Fruit fly (Drosophila melanogaster) whole organism, pupa: ENCODE measurements around the gene mei-P26.

Experiments used
- CG12605 ChIP-seq: fragments of 200-800 bp; sonication (Bioruptor generic); IDR thresholded peaks from 2 replicates; pipeline ENCODE4 v1.3.6; 2022; ENCODE audit warnings: missing biosample characterization, missing genetic modification characterization
- CG13204 ChIP-seq: fragments of 200-800 bp; sonication (Bioruptor generic); optimal IDR thresholded peaks from 2 replicates; lab custom pipeline; 2018; ENCODE audit warnings: missing biosample characterization, mild to moderate bottlenecking, missing genetic modification characterization, moderate library complexity
- CG15710 ChIP-seq: fragments of 200-800 bp; sonication (Bioruptor generic); optimal IDR thresholded peaks from 2 replicates; lab custom pipeline; 2018; ENCODE audit warnings: missing biosample characterization, mild to moderate bottlenecking, missing genetic modification characterization, moderate library complexity
- CG32121 ChIP-seq: fragments of 200-800 bp; sonication (Bioruptor generic); IDR thresholded peaks from 2 replicates; pipeline ENCODE4 v1.3.6; 2022; ENCODE audit warnings: missing biosample characterization, missing genetic modification characterization
- CG34367 ChIP-seq: fragments of 200-800 bp; sonication (Bioruptor generic); optimal IDR thresholded peaks from 2 replicates; lab custom pipeline; 2018; ENCODE audit warnings: missing biosample characterization, mild to moderate bottlenecking, missing genetic modification characterization
- CG8159 ChIP-seq: fragments of 200-800 bp; sonication (Bioruptor generic); optimal IDR thresholded peaks from 3 replicates; lab custom pipeline; 2018; ENCODE audit warnings: missing biosample characterization, mild to moderate bottlenecking, missing genetic modification characterization, moderate library complexity
- CG8301 ChIP-seq: fragments of 200-800 bp; sonication (Bioruptor generic); optimal IDR thresholded peaks from 2 replicates; lab custom pipeline; 2018; ENCODE audit warnings: missing biosample characterization, mild to moderate bottlenecking, missing genetic modification characterization
- D1 ChIP-seq: fragments of 200-800 bp; sonication (Bioruptor generic); optimal IDR thresholded peaks from 2 replicates; lab custom pipeline; 2018; ENCODE audit warnings: missing biosample characterization, mild to moderate bottlenecking, missing genetic modification characterization, moderate library complexity
- Pif1A ChIP-seq: fragments of 200-800 bp; sonication (Bioruptor generic); optimal IDR thresholded peaks from 3 replicates; lab custom pipeline; 2016; ENCODE audit warnings: missing biosample characterization, missing genetic modification characterization
- Pif1B ChIP-seq: fragments of 200-800 bp; sonication (Bioruptor generic); optimal IDR thresholded peaks from 3 replicates; lab custom pipeline; 2016; ENCODE audit warnings: missing biosample characterization, missing genetic modification characterization
- Snoo ChIP-seq: fragments of 200-800 bp; sonication (Bioruptor generic); optimal IDR thresholded peaks from 3 replicates; lab custom pipeline; 2017; ENCODE audit warnings: missing biosample characterization, mild to moderate bottlenecking, missing genetic modification characterization, inconsistent platforms
- gl ChIP-seq: fragments of 200-800 bp; sonication (Bioruptor generic); optimal IDR thresholded peaks from 2 replicates; lab custom pipeline; 2018; ENCODE audit warnings: missing biosample characterization, mild to moderate bottlenecking, missing genetic modification characterization

- TF ChIP-seq Snoo (no peak), gl (tag; lab: Kevin White, UChicago) (no peak), D1 (tag; lab: Kevin White, UChicago) (no peak), CG12605 (no peak), CG8301 (tag; lab: Kevin White, UChicago) (no peak), CG32121 (GFP tag; lab: Robert Waterston, UW) (no peak), CG15710 (tag; lab: Kevin White, UChicago) (no peak), CG34367 (tag; lab: Kevin White, UChicago) (no peak), Pif1B (GFP tag; lab: Kevin White, UChicago) (no peak), Pif1A (GFP tag; lab: Kevin White, UChicago) (no peak), CG8159 (no peak), CG13204 (GFP tag; lab: Kevin White, UChicago) (no peak)
Measured at dm6 chrX:9132589-9133237, 30.3 kb upstream of the mei-P26 start.
